Fruit fly (Drosophila melanogaster) whole organism: Measurements from ENCODE around the gene CG32473.

Source experiments
- EcR ChIP-seq, 2 experiments: fragments of >200 bp; optimal IDR thresholded peaks; 2 replicates each; lab custom pipeline; 2017; ENCODE audit warnings: missing biosample characterization in 2 of 2, missing genetic modification characterization in 2 of 2, missing genetic modification reagents in 2 of 2
- pan ChIP-seq: fragments of >200 bp; optimal IDR thresholded peaks from 2 replicates; lab custom pipeline; 2017
- psq ChIP-seq: fragments of >200 bp; optimal IDR thresholded peaks from 2 replicates; lab custom pipeline; 2017
- usp ChIP-seq: fragments of >200 bp; optimal IDR thresholded peaks from 2 replicates; lab custom pipeline; 2017; ENCODE audit warnings: missing biosample characterization, missing genetic modification characterization, mixed read lengths

DNA sequence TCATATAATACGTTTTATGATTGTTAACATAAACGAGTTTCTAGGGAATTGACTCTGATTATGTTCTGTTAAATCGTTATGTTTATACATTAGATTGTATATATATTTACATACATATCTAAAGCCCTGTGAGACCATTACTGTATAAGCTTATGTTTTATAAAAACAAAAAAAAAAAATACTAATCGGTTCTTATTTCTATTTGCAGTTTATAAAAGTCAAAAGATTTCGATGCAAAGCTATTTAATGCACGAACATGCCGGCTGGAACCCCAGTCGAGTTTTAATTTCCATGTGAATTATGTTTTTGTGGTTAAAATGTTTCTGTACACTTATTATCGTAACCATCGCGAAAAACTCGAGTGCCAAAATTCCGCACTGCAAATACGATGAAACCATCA lies 50.9 kb downstream of the CG32473 start, which contains the start of gene mthl12:
- no peak for TF ChIP-seq EcR (GFP tag; optimal IDR thresholded peaks at IDR 0.05; lab: Kevin White, UChicago)
- TF ChIP-seq pan (lab: Kevin White, UChicago) = no peak
- TF ChIP-seq psq (lab: Kevin White, UChicago) = no peak
- no peak for TF ChIP-seq usp
